Worm (Caenorhabditis elegans) whole organism, L4/young adult: ENCODE measurements around the gene phat-6.

ENCODE experiments used
- W03F9.2 ChIP-seq: fragments of 150-350 bp; optimal IDR thresholded peaks from 2 replicates; lab custom pipeline; 2014; ENCODE audit warnings: missing biosample characterization, missing genetic modification characterization
- dao-5 ChIP-seq: sonication (generic microtip); optimal IDR thresholded peaks from 2 replicates; lab custom pipeline; 2016; ENCODE audit warnings: missing genotype, missing genetic modification characterization, moderate library complexity, missing compliant biosample characterization
- him-1 ChIP-seq: sonication (generic microtip); optimal IDR thresholded peaks from 2 replicates; lab custom pipeline; 2016; ENCODE audit warnings: missing genotype, missing genetic modification reagents, missing genetic modification characterization, missing compliant biosample characterization

The phat-6 gene

DNA sequence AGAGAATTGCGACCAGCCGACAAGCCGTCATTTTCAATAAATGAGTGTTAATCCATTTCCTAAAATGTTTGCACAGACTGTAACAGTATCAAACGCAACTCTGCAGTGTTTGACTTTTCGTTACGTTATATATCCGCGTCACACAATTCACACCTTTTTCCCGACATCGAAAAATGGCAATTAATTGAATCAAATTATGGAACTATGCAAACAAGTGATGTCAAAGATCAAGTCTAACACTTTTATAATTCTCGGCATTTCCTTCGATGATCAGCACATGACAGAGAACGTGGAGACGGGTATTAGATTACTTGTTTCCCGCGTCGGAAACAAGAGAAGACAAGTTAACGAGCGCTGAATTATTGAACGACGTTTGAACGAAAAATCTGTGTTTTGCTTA, at the start of gene phat-6:
phat-6 (minus strand) TSS at position 101 of the 400 bp plus-strand sequence.
- TF ChIP-seq dao-5 (tag; lab: Kevin White, UChicago), result no peak
- TF ChIP-seq him-1 (tag; lab: Kevin White, UChicago), result no peak
- no peak for TF ChIP-seq W03F9.2 (tag; lab: Kevin White, UChicago)

DNA sequence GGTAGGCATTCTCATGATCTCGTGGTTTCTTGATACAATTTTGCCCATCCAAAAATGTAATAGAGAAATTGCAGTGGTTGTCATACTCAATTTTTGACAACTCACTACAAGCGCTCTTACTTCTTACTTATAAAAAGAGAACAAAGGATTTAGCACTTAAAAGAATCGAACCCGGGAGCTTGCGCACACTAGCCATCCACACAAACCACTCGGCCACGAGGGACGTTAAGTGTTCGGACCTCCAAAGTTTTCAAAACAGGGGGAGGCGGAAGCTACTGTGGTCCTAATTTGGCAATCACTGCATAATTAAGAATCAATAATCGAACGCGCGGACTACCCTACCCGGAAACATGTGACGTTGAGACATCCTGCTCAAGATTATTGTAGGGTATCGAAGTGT, 48.5 kb upstream of the phat-6 start:
- TF ChIP-seq dao-5 (tag; lab: Kevin White, UChicago) (no peak), W03F9.2 (tag; lab: Kevin White, UChicago) (no peak), him-1 (tag; lab: Kevin White, UChicago) (no peak)

DNA sequence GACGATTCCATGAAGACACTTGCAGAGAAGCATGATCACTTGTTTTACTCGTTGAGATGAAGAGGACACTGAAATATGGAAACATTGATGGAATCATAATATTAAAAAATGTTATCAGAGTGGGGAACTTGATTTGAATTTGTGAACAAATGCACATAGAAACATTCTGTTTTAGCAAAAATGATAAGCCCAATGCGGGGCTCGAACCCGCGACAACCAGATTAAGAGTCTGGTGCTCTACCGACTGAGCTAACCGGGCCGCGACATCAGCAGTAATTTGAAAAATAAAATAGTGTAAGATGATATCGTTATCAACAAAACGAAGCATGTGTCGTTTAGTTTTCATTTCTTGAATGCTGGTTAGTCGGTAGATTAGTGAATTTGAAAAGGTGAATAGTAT, 47.0 kb upstream of the phat-6 start:
- TF ChIP-seq dao-5 (tag; lab: Kevin White, UChicago) (no peak), him-1 (tag; lab: Kevin White, UChicago) (no peak), W03F9.2 (tag; lab: Kevin White, UChicago) (no peak)

DNA sequence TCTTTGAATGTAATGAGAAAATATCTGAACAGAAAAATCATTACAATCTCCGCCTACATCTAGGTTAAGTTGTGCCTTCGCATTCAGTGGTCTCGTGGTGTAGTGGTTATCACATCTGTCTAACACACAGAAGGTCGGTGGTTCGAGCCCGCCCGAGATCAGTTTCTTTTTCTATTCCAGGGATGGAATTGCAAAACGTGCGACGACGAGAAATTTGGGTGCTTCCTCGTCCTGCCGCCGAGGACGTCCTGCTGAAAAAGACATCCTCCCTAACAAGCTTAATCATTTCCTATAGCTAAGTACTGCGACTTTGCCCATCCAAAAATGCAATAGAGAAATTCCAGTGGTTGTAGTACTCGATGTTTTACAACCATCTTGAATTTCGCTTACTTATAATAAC, 41.9 kb upstream of the phat-6 start:
- TF ChIP-seq W03F9.2 (tag; lab: Kevin White, UChicago), result no peak
- TF ChIP-seq him-1 (tag; lab: Kevin White, UChicago), result no peak
- TF ChIP-seq dao-5 (tag; lab: Kevin White, UChicago), result no peak

DNA sequence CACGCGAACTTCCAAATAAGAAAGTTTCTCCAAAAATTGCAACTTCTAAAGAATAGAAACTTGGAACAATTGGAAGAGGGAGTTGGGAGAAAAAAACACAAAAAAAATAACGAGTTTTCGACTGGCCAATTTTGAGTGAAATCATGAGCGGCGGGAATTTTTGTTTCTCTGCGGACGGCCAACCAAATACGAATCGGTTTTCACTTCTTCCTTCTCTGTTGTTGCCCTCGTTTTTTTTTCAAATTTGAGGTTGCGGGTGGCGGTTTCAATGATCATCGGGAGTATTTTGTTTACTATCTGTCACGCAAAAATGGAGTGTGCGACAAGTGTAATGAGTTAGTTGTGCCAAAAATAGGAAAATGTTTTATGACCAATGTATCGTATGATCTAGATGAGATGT, 39.5 kb upstream of the phat-6 start:
- TF ChIP-seq him-1 (tag; lab: Kevin White, UChicago) (no peak), dao-5 (tag; lab: Kevin White, UChicago) (no peak), W03F9.2 (tag; lab: Kevin White, UChicago) (no peak)

DNA sequence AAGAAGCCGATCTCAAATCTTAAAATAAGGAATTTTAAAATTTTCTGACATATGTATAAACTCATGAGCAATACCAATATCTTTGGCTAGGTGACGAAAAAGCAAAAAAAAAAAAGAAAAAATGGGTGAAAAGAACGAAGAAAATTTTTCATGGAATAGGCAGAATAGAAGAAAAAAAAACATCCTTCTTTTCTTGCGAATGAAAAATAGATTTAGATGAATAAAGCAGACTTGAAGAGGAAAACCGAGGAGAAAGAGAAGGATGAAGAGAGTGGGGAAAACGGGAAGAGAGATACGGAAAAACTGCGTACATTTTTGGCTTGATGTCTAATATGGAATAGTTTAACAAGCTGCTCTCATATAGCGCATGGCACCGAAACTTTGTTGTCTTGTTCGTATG, 37.6 kb upstream of the phat-6 start:
- no peak for TF ChIP-seq him-1 (tag; lab: Kevin White, UChicago)
- no peak for TF ChIP-seq W03F9.2 (tag; lab: Kevin White, UChicago)
- TF ChIP-seq dao-5 (tag; lab: Kevin White, UChicago), result no peak

DNA sequence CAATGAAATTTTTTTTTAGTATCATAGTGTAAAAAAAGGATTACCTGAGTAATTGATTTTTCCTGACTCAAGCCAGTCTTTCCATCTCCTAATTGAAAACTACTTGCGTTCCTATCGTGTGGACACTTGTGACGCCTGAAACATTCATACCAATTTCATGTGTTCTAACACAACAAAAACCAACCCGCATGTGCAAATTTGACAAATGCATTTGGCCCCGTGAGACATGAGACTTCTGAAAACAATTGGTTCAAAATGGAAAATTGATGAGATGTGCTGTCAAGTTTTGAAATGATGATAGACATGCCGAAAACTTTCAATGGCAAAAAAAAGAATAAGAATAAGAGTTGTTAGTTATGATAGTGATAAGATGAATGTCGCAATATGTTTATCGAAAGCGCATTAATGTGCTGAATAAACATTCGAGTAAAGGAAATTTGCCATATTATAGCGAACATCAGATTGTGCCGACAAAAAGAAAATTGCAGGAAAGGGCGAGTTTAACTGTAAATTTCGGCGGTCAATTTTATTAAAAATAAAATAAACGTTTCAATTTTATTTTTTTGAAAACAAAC, 36.3 kb upstream of the phat-6 start, which contains the start of gene H03A11.2:
H03A11.2 (minus strand) TSS at position 252 of the 575 bp plus-strand sequence.
- TF ChIP-seq him-1 (tag; lab: Kevin White, UChicago) (no peak), dao-5 (tag; lab: Kevin White, UChicago) (no peak), W03F9.2 (tag; lab: Kevin White, UChicago) (no peak)

DNA sequence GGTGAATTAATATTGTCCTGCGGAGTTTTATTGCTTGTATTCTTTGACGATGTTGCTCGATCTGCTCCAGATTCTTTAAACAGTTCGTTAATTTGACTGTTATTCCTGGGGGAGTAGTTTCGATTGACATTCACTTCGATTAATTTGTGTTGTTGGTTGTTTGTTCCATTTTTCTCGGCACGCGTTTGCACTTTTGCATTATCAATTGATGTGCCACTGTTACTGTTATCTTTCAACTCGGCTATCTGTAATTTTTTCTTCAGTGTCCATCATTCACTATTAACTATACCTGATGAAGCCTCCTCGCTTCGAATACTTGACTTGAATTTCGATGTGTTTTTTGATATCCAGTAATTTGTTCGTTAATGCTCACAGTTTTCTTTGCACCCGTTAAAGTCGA, 35.0 kb upstream of the phat-6 start:
- TF ChIP-seq him-1 (tag; lab: Kevin White, UChicago), result no peak
- no peak for TF ChIP-seq dao-5 (tag; lab: Kevin White, UChicago)
- TF ChIP-seq W03F9.2 (tag; lab: Kevin White, UChicago), result no peak

DNA sequence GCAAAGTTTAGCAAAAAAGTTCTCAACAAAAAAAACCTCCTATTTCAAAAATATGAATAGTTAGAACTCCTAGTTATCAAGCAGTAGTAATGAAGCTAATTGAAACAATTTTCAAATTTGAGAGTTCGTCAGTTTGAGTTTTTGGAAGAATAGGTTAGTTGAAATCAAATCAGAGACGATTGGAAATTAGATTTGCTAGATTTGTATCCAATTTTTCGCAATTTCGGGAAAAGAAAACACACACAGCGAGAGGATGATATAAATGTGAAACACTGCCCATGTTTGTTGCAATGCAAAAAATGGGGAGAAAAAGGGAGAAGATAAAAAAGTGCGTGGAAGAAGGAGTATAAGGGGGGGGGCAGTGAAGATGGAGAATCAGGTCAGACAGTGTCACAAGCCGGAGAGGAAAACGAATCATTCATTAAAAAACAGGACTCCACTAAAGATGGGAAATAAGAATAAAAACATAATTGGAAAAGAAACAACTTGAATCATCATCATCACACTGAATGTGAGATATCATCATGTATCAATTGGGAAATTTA, 31.1 kb upstream of the phat-6 start:
- no peak for TF ChIP-seq W03F9.2 (tag; lab: Kevin White, UChicago)

DNA sequence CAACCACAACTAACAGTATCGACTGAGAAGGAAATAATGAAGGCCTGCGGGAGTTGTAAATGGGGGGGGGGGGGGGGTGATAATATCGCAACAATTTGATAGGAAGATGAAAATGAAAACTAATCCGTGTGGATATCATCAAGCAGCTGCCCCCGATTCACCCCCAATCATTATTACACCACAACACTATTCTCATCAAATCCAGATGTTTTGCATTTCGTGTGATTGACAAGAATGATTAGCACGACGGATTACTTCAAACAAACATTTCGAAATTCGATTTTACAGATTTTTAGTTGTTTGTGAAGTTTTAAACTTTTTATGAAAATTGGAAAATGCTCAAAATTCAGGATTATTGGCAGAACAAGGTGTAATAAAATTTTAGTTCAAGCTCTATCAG, 29.9 kb upstream of the phat-6 start:
- no peak for TF ChIP-seq W03F9.2 (tag; lab: Kevin White, UChicago)
- no peak for TF ChIP-seq dao-5 (tag; lab: Kevin White, UChicago)
- TF ChIP-seq him-1 (tag; lab: Kevin White, UChicago), result no peak

DNA sequence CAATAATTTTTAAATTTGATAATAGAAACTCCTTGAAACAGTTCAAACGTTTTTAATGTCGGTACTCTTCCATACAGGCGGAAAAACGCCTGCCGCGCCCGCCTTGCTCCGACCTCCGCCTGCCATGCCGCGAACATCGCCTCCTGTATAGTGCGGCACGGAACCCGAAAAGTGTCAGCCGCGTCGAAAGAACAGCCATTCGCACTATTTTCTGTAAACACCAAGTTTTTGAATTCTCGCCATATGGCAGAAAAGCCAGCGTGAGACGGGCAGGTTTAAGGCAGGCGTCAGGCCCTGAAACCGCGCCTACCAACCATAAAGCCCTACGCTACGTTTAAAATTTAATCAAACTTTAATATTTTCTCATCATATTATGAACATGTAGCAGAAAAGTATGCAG, 28.6 kb upstream of the phat-6 start:
- TF ChIP-seq dao-5 (tag; lab: Kevin White, UChicago) (no peak), him-1 (tag; lab: Kevin White, UChicago) (no peak), W03F9.2 (tag; lab: Kevin White, UChicago) (no peak)

DNA sequence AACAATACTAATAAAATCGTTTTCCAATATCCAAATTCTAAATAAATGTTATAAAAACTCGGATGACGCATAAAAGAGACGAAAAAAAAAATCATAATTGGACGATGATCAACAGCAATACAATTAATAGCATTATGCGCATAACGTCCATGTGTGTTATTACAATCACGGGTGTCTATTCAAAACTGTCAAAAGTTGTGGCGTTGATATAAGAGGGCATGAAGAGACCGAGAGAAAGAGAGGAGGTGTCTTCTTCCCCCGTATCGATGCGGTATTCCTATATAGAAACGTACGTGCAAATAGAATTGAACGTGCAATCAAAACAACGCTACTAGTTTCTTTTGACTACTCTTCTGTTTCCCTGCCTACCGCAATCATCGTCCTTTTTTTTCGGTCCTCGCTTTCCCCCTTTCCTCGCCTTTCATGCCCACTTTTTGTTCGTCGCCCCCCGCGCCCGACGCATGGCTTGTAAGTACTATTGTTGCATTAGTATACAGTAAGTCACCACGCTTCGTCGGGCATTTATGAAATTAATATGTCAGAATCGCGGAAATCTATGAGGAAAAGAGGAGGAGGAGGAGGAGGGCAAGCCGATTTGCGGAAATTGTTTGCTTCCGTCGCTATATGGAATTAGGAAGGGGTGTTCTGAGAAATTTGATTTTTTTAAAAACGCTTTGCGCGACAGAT, 27.8 kb upstream of the phat-6 start:
- TF ChIP-seq W03F9.2 (tag; lab: Kevin White, UChicago) (no peak), dao-5 (tag; lab: Kevin White, UChicago) (no peak)

DNA sequence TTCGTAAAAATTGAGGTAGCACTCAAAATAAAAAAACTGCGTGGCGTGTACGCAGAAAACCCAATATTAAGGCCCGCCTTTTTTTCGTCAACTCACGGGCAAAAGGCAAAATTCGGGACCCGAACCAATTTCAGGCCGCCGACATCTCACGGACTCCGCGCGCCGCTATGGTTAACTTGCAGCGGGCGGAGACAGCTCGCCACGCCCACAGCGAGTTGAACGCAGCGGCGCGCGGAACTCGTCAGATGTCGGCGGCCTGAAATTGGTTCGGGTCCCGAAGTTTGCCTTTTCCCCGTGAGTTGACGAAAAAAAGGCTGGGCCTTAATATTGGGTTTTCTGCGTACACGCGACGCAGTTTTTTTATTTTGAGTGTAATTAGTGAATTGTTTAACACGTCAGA, 26.9 kb upstream of the phat-6 start:
- TF ChIP-seq W03F9.2 (tag; lab: Kevin White, UChicago) (no peak), him-1 (tag; lab: Kevin White, UChicago) (no peak), dao-5 (tag; lab: Kevin White, UChicago) (no peak)

DNA sequence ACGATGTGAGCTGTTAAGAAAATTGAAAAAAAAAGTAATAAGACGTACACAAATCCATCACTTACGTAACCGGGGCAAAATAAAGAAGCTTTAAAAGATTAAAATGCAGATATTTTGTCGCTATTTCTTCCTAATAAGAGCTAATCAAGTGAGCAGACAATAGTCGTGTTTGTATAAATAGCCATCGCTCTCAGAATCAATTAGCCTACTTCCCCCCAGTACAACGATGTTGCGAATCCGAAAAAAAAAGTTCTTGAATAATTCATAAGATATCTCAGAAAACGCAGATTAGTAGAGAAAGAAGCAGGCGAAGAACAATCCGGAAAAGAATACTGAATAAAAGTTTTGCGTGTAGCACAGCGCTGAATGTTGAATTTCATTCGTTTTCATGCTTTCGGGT, 21.1 kb upstream of the phat-6 start:
- TF ChIP-seq W03F9.2 (tag; lab: Kevin White, UChicago) (no peak), him-1 (tag; lab: Kevin White, UChicago) (no peak), dao-5 (tag; lab: Kevin White, UChicago) (no peak)
